Comparison of ENCODE assay signal across 5 fruit fly cellular contexts in the genomic region with DNA sequence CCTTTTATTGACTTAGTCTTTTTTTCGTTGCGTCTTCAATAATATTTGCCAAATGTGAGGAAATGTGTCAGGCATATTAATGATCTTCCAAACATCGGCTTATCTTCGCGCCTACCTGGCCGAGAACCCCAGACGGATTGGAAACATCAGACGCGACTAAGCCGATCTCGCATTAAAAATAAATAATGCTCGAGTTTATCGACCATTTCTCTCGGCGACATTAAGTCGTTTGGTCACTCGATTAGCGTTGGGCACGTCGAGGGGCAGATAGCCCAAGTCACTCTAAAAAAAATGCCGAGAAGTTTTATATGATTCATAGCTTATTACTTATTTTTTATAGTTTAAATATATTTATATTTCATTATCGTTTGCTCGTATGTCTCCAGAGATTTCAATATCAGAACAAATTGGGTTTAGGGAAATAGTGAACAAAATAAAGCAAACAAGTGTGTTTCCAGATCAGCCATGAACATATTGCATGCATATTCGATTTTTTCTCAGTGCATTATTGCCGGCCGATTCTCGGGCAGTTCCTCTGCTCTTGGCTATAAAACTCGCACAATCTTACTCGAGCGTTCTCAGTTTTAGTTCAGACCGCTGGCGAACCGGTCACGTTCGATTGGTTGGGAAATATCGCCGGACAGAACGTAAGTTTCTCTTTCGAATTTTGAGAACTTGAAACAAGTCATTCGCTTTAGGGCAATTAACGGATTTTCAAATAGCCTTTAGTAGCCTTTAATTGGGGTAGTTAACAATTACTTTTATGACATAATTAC.
A peak's percentile ranks its signal among the peaks of the same experiment; 100 is the strongest.
TF ChIP-seq lines count a peak whose summit lies in the region.

Ance (plus strand) TSS at position 574 of the 776 bp plus-strand sequence.

TF ChIP-seq in whole organism, adult, 20 proteins besides CTCF, POLR2A, EP300 and RAD21 (continued from another document):
- no peak for TF ChIP-seq CG14711 (tag; optimal IDR thresholded peaks at IDR 0.05; lab: Kevin White, UChicago)
- no peak for TF ChIP-seq CG1620 (GFP tag; optimal IDR thresholded peaks at IDR 0.05; lab: Kevin White, UChicago)
- no peak for TF ChIP-seq cnc (optimal IDR thresholded peaks at IDR 0.05; lab: Kevin White, UChicago)
- peak; percentile 18 for TF ChIP-seq bab1 (GFP tag; optimal IDR thresholded peaks at IDR 0.05; lab: Kevin White, UChicago)

TF ChIP-seq in whole organism, embryonic, 481 proteins besides CTCF, POLR2A, EP300 and RAD21 (continued from another document and continues in another):
- 0 out of 2 replicates have a peak, but pooled peaks have one; percentile 26 for TF ChIP-seq CG42726 (GFP tag; IDR thresholded peaks at IDR 0.05; lab: Robert Waterston, UW; ENCODE audit: partially characterized antibody)
- TF ChIP-seq ro (GFP tag; IDR thresholded peaks at IDR 0.05; lab: Robert Waterston, UW) = no peak
- peak; percentile 34; the same call in 1 of the 2 replicates for TF ChIP-seq rib (GFP tag; IDR thresholded peaks at IDR 0.05; lab: Robert Waterston, UW)
- peak; percentile 45 for TF ChIP-seq Xbp1 (GFP tag; optimal IDR thresholded peaks at IDR 0.05; lab: Kevin White, UChicago)
- TF ChIP-seq CG31365 (tag; optimal IDR thresholded peaks at IDR 0.05; lab: Kevin White, UChicago) = no peak
- TF ChIP-seq yki (optimal IDR thresholded peaks at IDR 0.05; lab: Kevin White, UChicago) = no peak
- TF ChIP-seq Eip74EF (GFP tag; optimal IDR thresholded peaks at IDR 0.05; lab: Kevin White, UChicago) = peak in 1 of 2 experiments; percentile 62
- TF ChIP-seq Atf-2 (GFP tag; optimal IDR thresholded peaks at IDR 0.05; lab: Kevin White, UChicago) = no peak
- peak; percentile 69 for TF ChIP-seq NfI (GFP tag; optimal IDR thresholded peaks at IDR 0.05; lab: Kevin White, UChicago)
- TF ChIP-seq CG30431 (GFP tag; optimal IDR thresholded peaks at IDR 0.05; lab: Kevin White, UChicago) = peak; percentile 22
- TF ChIP-seq HLHmδ (GFP tag; optimal IDR thresholded peaks at IDR 0.05; lab: Kevin White, UChicago) = no peak
- peak; percentile 26 for TF ChIP-seq CG5180 (GFP tag; optimal IDR thresholded peaks at IDR 0.05; lab: Kevin White, UChicago)
- TF ChIP-seq fd102C (GFP tag; optimal IDR thresholded peaks at IDR 0.05; lab: Kevin White, UChicago) = no peak
- TF ChIP-seq sens (GFP tag; lab: Kevin White, UChicago) = peak; percentile 39
- TF ChIP-seq pho (GFP tag; optimal IDR thresholded peaks at IDR 0.05; lab: Kevin White, UChicago) = peak; percentile 7
- no peak for TF ChIP-seq CG9437 (GFP tag; optimal IDR thresholded peaks at IDR 0.05; lab: Kevin White, UChicago)
- TF ChIP-seq hbn (GFP tag; IDR thresholded peaks at IDR 0.05; lab: Robert Waterston, UW; ENCODE audit: partially characterized antibody) = no peak
- TF ChIP-seq B-H1 (GFP tag; IDR thresholded peaks at IDR 0.05; lab: Robert Waterston, UW) = no peak
- no peak for TF ChIP-seq tap (tag; optimal IDR thresholded peaks at IDR 0.05; lab: Kevin White, UChicago)
- TF ChIP-seq CG15601 (tag; optimal IDR thresholded peaks at IDR 0.05; lab: Kevin White, UChicago) = peak; percentile 44
- TF ChIP-seq CkIIα-i1 (GFP tag; IDR thresholded peaks at IDR 0.05; lab: Robert Waterston, UW) = no peak
- 0 out of 2 replicates have a peak, but pooled peaks have one; percentile 7 for TF ChIP-seq Scr (GFP tag; IDR thresholded peaks at IDR 0.05; lab: Robert Waterston, UW; ENCODE audit: partially characterized antibody)
- TF ChIP-seq unpg (GFP tag; optimal IDR thresholded peaks at IDR 0.05; lab: Kevin White, UChicago) = peak; percentile 54
- 0 out of 2 replicates have a peak, but pooled peaks have one; percentile 30 for TF ChIP-seq chm (GFP tag; IDR thresholded peaks at IDR 0.05; lab: Robert Waterston, UW)
- no peak for TF ChIP-seq Lpt (GFP tag; optimal IDR thresholded peaks at IDR 0.05; lab: Kevin White, UChicago)
- no peak for TF ChIP-seq D (optimal IDR thresholded peaks at IDR 0.05; lab: Kevin White, UChicago)
- no peak for TF ChIP-seq D (GFP tag; optimal IDR thresholded peaks at IDR 0.05; lab: Kevin White, UChicago)
- no peak for TF ChIP-seq esg (GFP tag; conservative IDR thresholded peaks at IDR 0.05; lab: Robert Waterston, UW)

TF ChIP-seq in whole organism, prepupa, 60 proteins besides CTCF, POLR2A, EP300 and RAD21 (continued from another document and continues in another):
- TF ChIP-seq dsx (GFP tag; optimal IDR thresholded peaks at IDR 0.05; lab: Kevin White, UChicago; ENCODE audit: poor library complexity, severe bottlenecking) (peak; percentile 74), Hr38 (GFP tag; optimal IDR thresholded peaks at IDR 0.05; lab: Kevin White, UChicago) (no peak), CG11294 (GFP tag; IDR thresholded peaks at IDR 0.05; lab: Robert Waterston, UW) (0 out of 2 replicates have a peak, but pooled peaks have one; percentile 24), eg (GFP tag; IDR thresholded peaks at IDR 0.05; lab: Robert Waterston, UW) (peak; percentile 32; the same call in 1 of the 3 replicates), CG15336 (GFP tag; IDR thresholded peaks at IDR 0.05; lab: Robert Waterston, UW) (peak; percentile 56), CG3919 (GFP tag; optimal IDR thresholded peaks at IDR 0.05; lab: Kevin White, UChicago) (peak; percentile 56), topi (GFP tag; optimal IDR thresholded peaks at IDR 0.05; lab: Kevin White, UChicago) (peak; percentile 62), CG3032 (tag; optimal IDR thresholded peaks at IDR 0.05; lab: Kevin White, UChicago) (no peak), pdm3 (GFP tag; optimal IDR thresholded peaks at IDR 0.05; lab: Kevin White, UChicago) (peak; percentile 27), vri (GFP tag; optimal IDR thresholded peaks at IDR 0.05; lab: Kevin White, UChicago) (peak; percentile 11), CG1621 (tag; optimal IDR thresholded peaks at IDR 0.05; lab: Kevin White, UChicago) (peak; percentile 68), Gug (GFP tag; IDR thresholded peaks at IDR 0.05; lab: Robert Waterston, UW) (no peak), CG6808 (GFP tag; optimal IDR thresholded peaks at IDR 0.05; lab: Kevin White, UChicago) (peak; percentile 47), spab (GFP tag; optimal IDR thresholded peaks at IDR 0.05; lab: Kevin White, UChicago) (no peak), dac (GFP tag; optimal IDR thresholded peaks at IDR 0.05; lab: Kevin White, UChicago) (no peak), CG32006 (GFP tag; optimal IDR thresholded peaks at IDR 0.05; lab: Kevin White, UChicago) (no peak), Lpt (GFP tag; optimal IDR thresholded peaks at IDR 0.05; lab: Kevin White, UChicago) (no peak), CG10669 (GFP tag; optimal IDR thresholded peaks at IDR 0.05; lab: Kevin White, UChicago) (peak; percentile 50), lz (GFP tag; optimal IDR thresholded peaks at IDR 0.05; lab: Kevin White, UChicago) (peak; percentile 39), fkh (GFP tag; optimal IDR thresholded peaks at IDR 0.05; lab: Kevin White, UChicago) (peak; percentile 26), Sox15 (GFP tag; optimal IDR thresholded peaks at IDR 0.05; lab: Kevin White, UChicago) (no peak), achi (GFP tag; optimal IDR thresholded peaks at IDR 0.05; lab: Kevin White, UChicago) (no peak), CG16779 (tag; optimal IDR thresholded peaks at IDR 0.05; lab: Kevin White, UChicago) (peak; percentile 19), CG6854 (GFP tag; optimal IDR thresholded peaks at IDR 0.05; lab: Kevin White, UChicago) (no peak), Sox14 (GFP tag; optimal IDR thresholded peaks at IDR 0.05; lab: Kevin White, UChicago) (peak; percentile 43), ss (GFP tag; optimal IDR thresholded peaks at IDR 0.05; lab: Kevin White, UChicago) (peak; percentile 76 to 85), Sox102F (GFP tag; optimal IDR thresholded peaks at IDR 0.05; lab: Kevin White, UChicago) (peak; percentile 46), cyc (GFP tag; optimal IDR thresholded peaks at IDR 0.05; lab: Kevin White, UChicago) (peak; percentile 33), acj6 (GFP tag; optimal IDR thresholded peaks at IDR 0.05; lab: Kevin White, UChicago) (peak; percentile 6), CG8632 (GFP tag; optimal IDR thresholded peaks at IDR 0.05; lab: Kevin White, UChicago) (peak; percentile 17)

TF ChIP-seq in whole organism, pupa, 21 proteins besides CTCF, POLR2A, EP300 and RAD21 (continued from another document):
- TF ChIP-seq Pif1A (GFP tag; optimal IDR thresholded peaks at IDR 0.05; lab: Kevin White, UChicago) = peak; percentile 49
TF ChIP-seq in whole organism, pupa: peak in this region for 12.

TF ChIP-seq in whole organism, wandering third instar larva, 38 proteins besides CTCF, POLR2A, EP300 and RAD21 (continued from another document):
- TF ChIP-seq Rel (GFP tag; optimal IDR thresholded peaks at IDR 0.05; lab: Kevin White, UChicago) = no peak
- peak; percentile 12 for TF ChIP-seq Rel (tag; optimal IDR thresholded peaks at IDR 0.05; lab: Kevin White, UChicago)
- TF ChIP-seq Hr83 (GFP tag; optimal IDR thresholded peaks at IDR 0.05; lab: Kevin White, UChicago; ENCODE audit: poor library complexity, severe bottlenecking) = peak; percentile 53
- TF ChIP-seq lola (GFP tag; optimal IDR thresholded peaks at IDR 0.05; lab: Kevin White, UChicago) = no peak
- peak; percentile 57 for TF ChIP-seq h (GFP tag; optimal IDR thresholded peaks at IDR 0.05; lab: Kevin White, UChicago)
- peak; percentile 22 for TF ChIP-seq Hnf4 (GFP tag; optimal IDR thresholded peaks at IDR 0.05; lab: Kevin White, UChicago)
- no peak for TF ChIP-seq Dfd (GFP tag; optimal IDR thresholded peaks at IDR 0.05; lab: Kevin White, UChicago)
- TF ChIP-seq pan (optimal IDR thresholded peaks at IDR 0.05; lab: Kevin White, UChicago) = no peak
- TF ChIP-seq Vsx2 (GFP tag; optimal IDR thresholded peaks at IDR 0.05; lab: Kevin White, UChicago; ENCODE audit: partially characterized antibody) = peak; percentile 27
